Worm (Caenorhabditis elegans) whole organism, late embryonic: Measurements from ENCODE around the gene F25A2.1.

Source experiments
- F13H6.1 ChIP-seq: sonication (generic microtip); optimal IDR thresholded peaks from 2 replicates; lab custom pipeline; 2016; ENCODE audit warnings: missing genetic modification characterization, missing compliant biosample characterization
- Y22D7AL.16 ChIP-seq: sonication (generic microtip); optimal IDR thresholded peaks from 2 replicates; lab custom pipeline; 2016; ENCODE audit warnings: missing genetic modification characterization, missing compliant biosample characterization
- ama-1 ChIP-seq: fragments of 150-350 bp; optimal IDR thresholded peaks from 2 replicates; lab custom pipeline; 2014
- ceh-48 ChIP-seq: sonication (generic microtip); optimal IDR thresholded peaks from 2 replicates; lab custom pipeline; 2016; ENCODE audit warnings: missing genetic modification characterization, inconsistent platforms, missing compliant biosample characterization
- dve-1 ChIP-seq: sonication (generic microtip); optimal IDR thresholded peaks from 2 replicates; lab custom pipeline; 2017; ENCODE audit warnings: antibody characterized with exemption, mild to moderate bottlenecking, missing genetic modification characterization, missing compliant biosample characterization
- elt-2 ChIP-seq: sonication (generic microtip); optimal IDR thresholded peaks from 2 replicates; lab custom pipeline; 2016; ENCODE audit warnings: missing genetic modification reagents, missing genetic modification characterization, missing compliant biosample characterization
- hlh-30 ChIP-seq: sonication (generic microtip); optimal IDR thresholded peaks from 2 replicates; lab custom pipeline; 2017; ENCODE audit warnings: antibody characterized with exemption, missing genetic modification characterization, missing compliant biosample characterization; ENCODE audit not compliant: insufficient read depth
- odd-2 ChIP-seq: sonication (generic microtip); optimal IDR thresholded peaks from 2 replicates; lab custom pipeline; 2017; ENCODE audit warnings: antibody characterized with exemption, mild to moderate bottlenecking, missing genetic modification characterization, missing compliant biosample characterization
- pqm-1 ChIP-seq: sonication (generic microtip); optimal IDR thresholded peaks from 2 replicates; lab custom pipeline; 2016; ENCODE audit warnings: missing genetic modification characterization, missing compliant biosample characterization
- unc-86 ChIP-seq: sonication (generic microtip); optimal IDR thresholded peaks from 2 replicates; lab custom pipeline; 2016; ENCODE audit warnings: missing genetic modification characterization, missing compliant biosample characterization

- no peak for TF ChIP-seq odd-2
- no peak for TF ChIP-seq unc-86 (tag; lab: Kevin White, UChicago)
- TF ChIP-seq ama-1, result no peak
- TF ChIP-seq elt-2 (tag; lab: Kevin White, UChicago), result no peak
- TF ChIP-seq dve-1 (tag; lab: Kevin White, UChicago), result peak; percentile 76
- TF ChIP-seq F13H6.1 (tag; lab: Kevin White, UChicago), result no peak
- TF ChIP-seq hlh-30 (tag; lab: Kevin White, UChicago), result no peak
- no peak for TF ChIP-seq Y22D7AL.16 (tag; lab: Kevin White, UChicago)
- TF ChIP-seq ceh-48 (tag; lab: Kevin White, UChicago), result no peak
- TF ChIP-seq pqm-1 (tag; lab: Kevin White, UChicago), result no peak
Measured at ce11 chrV:1140806-1141205, 38.6 kb upstream of the F25A2.1 start.
